Fruit fly (Drosophila melanogaster) whole organism, pupa: Measurements from ENCODE around the gene Vha55.

Experiments
- CG10348 ChIP-seq: fragments of 200-800 bp; sonication (Bioruptor generic); IDR thresholded peaks from 2 replicates; pipeline ENCODE4 v1.3.6; 2022; ENCODE audit warnings: missing biosample characterization, missing genetic modification characterization
- CG14655 ChIP-seq: fragments of 200-800 bp; sonication (Bioruptor generic); optimal IDR thresholded peaks from 3 replicates; lab custom pipeline; 2017; ENCODE audit warnings: mild to moderate bottlenecking, missing biosample characterization, missing genetic modification reagents, missing genetic modification characterization
- CG17806 ChIP-seq: fragments of 200-800 bp; sonication (Bioruptor generic); optimal IDR thresholded peaks from 2 replicates; lab custom pipeline; 2018; ENCODE audit warnings: missing biosample characterization, mild to moderate bottlenecking, missing genetic modification characterization, moderate library complexity
- Ets98B ChIP-seq: fragments of 200-800 bp; sonication (Bioruptor generic); IDR thresholded peaks from 2 replicates; pipeline ENCODE4 v1.3.6; 2022; ENCODE audit warnings: missing biosample characterization, missing genetic modification characterization
- Pif1B ChIP-seq: fragments of 200-800 bp; sonication (Bioruptor generic); optimal IDR thresholded peaks from 3 replicates; lab custom pipeline; 2016; ENCODE audit warnings: missing biosample characterization, missing genetic modification characterization
- rn ChIP-seq: fragments of 200-800 bp; sonication (Bioruptor generic); IDR thresholded peaks from 2 replicates; pipeline ENCODE4 v1.3.6; 2022; ENCODE audit warnings: missing biosample characterization, missing genetic modification characterization

dm6 chr3R:12634617-12635016, 7.0 kb upstream of the Vha55 start, which contains the start of gene CG11598:
- TF ChIP-seq CG10348 (GFP tag; lab: Robert Waterston, UW) (no peak), CG17806 (tag; lab: Kevin White, UChicago) (no peak), Pif1B (GFP tag; lab: Kevin White, UChicago) (no peak), CG14655 (GFP tag; lab: Kevin White, UChicago) (no peak), Ets98B (GFP tag; lab: Robert Waterston, UW) (no peak), rn (no peak)
